Fruit fly (Drosophila melanogaster) whole organism, embryonic: ENCODE measurements around the gene CG14088.

Source experiments
- Abd-B ChIP-seq: fragments of 200-800 bp; sonication (Bioruptor generic); optimal IDR thresholded peaks from 2 replicates; lab custom pipeline; 2018; ENCODE audit warnings: missing biosample characterization, mild to moderate bottlenecking, missing genetic modification characterization, moderate library complexity
- Ada2b ChIP-seq: fragments of 200-800 bp; sonication (Bioruptor generic); IDR thresholded peaks from 2 replicates; pipeline ENCODE4 v1.3.6; 2022; ENCODE audit warnings: missing biosample characterization, missing genetic modification characterization
- Blimp-1 ChIP-seq: fragments of 200-800 bp; sonication (Bioruptor generic); optimal IDR thresholded peaks from 3 replicates; lab custom pipeline; 2018; ENCODE audit warnings: missing biosample characterization, missing genetic modification characterization, mild to moderate bottlenecking, moderate library complexity, missing genetic modification reagents
- CG11560 ChIP-seq: fragments of 200-800 bp; sonication (Bioruptor generic); IDR thresholded peaks from 3 replicates; pipeline ENCODE4 v1.3.6; 2022; ENCODE audit warnings: missing biosample characterization, missing genetic modification characterization
- CG11696 ChIP-seq: fragments of 200-800 bp; sonication (Bioruptor generic); IDR thresholded peaks from 2 replicates; pipeline ENCODE4 v1.3.6; 2022; ENCODE audit warnings: missing biosample characterization, missing genetic modification characterization
- CG12219 ChIP-seq: fragments of 200-800 bp; sonication (Bioruptor generic); optimal IDR thresholded peaks from 3 replicates; lab custom pipeline; 2018; ENCODE audit warnings: missing biosample characterization, mild to moderate bottlenecking, missing genetic modification characterization
- CG13287 ChIP-seq: fragments of 200-800 bp; sonication (Bioruptor generic); IDR thresholded peaks from 2 replicates; pipeline ENCODE4 v1.3.6; 2022; ENCODE audit warnings: missing biosample characterization, missing genetic modification characterization; ENCODE audit not compliant: partially characterized antibody
- CG15601 ChIP-seq: fragments of 200-800 bp; sonication (Bioruptor generic); optimal IDR thresholded peaks from 3 replicates; lab custom pipeline; 2019; ENCODE audit warnings: missing biosample characterization, mild to moderate bottlenecking, missing genetic modification characterization, moderate library complexity
- CG15696 ChIP-seq: fragments of 200-800 bp; sonication (Bioruptor generic); optimal IDR thresholded peaks from 2 replicates; lab custom pipeline; 2019; ENCODE audit warnings: missing biosample characterization, mild to moderate bottlenecking, missing genetic modification characterization, moderate library complexity
- CG17385 ChIP-seq: fragments of 200-800 bp; sonication (Bioruptor generic); optimal IDR thresholded peaks from 3 replicates; lab custom pipeline; 2018; ENCODE audit warnings: missing biosample characterization, mild to moderate bottlenecking, missing genetic modification characterization
- CG18262 ChIP-seq: fragments of 200-800 bp; optimal IDR thresholded peaks from 3 replicates; lab custom pipeline; 2019; ENCODE audit warnings: missing biosample characterization, mild to moderate bottlenecking, missing genetic modification characterization, moderate library complexity
- CG31388 ChIP-seq: fragments of 200-800 bp; sonication (Bioruptor generic); optimal IDR thresholded peaks from 2 replicates; lab custom pipeline; 2016; ENCODE audit warnings: missing biosample characterization, missing genetic modification characterization
- CG31441 ChIP-seq: fragments of 200-800 bp; sonication (Bioruptor generic); IDR thresholded peaks from 2 replicates; pipeline ENCODE4 v1.3.6; 2022; ENCODE audit warnings: missing biosample characterization, missing genetic modification characterization
- CG7839 ChIP-seq: fragments of 200-800 bp; sonication (Bioruptor generic); optimal IDR thresholded peaks from 3 replicates; lab custom pipeline; 2018; ENCODE audit warnings: missing biosample characterization, mild to moderate bottlenecking, missing genetic modification characterization, moderate library complexity
- CG7987 ChIP-seq: fragments of 200-800 bp; sonication (Bioruptor generic); optimal IDR thresholded peaks from 2 replicates; lab custom pipeline; 2018; ENCODE audit warnings: missing biosample characterization, mild to moderate bottlenecking, missing genetic modification characterization, moderate library complexity
- CG8290 ChIP-seq, 3 experiments: fragments of 200-800 bp; sonication (Bioruptor generic); optimal IDR thresholded peaks; 2 replicates each; lab custom pipeline; 2016 to 2019; ENCODE audit warnings: missing biosample characterization in 3 of 3, missing genetic modification characterization in 3 of 3, mild to moderate bottlenecking in 2 of 3, moderate library complexity in 1 of 3
- D19B ChIP-seq: fragments of 200-800 bp; sonication (Bioruptor generic); optimal IDR thresholded peaks from 2 replicates; lab custom pipeline; 2017; ENCODE audit warnings: missing biosample characterization, mild to moderate bottlenecking, missing genetic modification characterization
- Dip2 ChIP-seq: fragments of 200-800 bp; sonication (Bioruptor generic); IDR thresholded peaks from 2 replicates; pipeline ENCODE4 v1.3.6; 2022; ENCODE audit warnings: missing biosample characterization, missing genetic modification characterization
- Dip3 ChIP-seq: fragments of 200-800 bp; sonication (Bioruptor generic); optimal IDR thresholded peaks from 3 replicates; lab custom pipeline; 2016; ENCODE audit warnings: missing biosample characterization, missing genetic modification characterization
- Doc3 ChIP-seq: fragments of 200-800 bp; sonication (Bioruptor generic); IDR thresholded peaks from 3 replicates; pipeline ENCODE4 v1.3.6; 2022; ENCODE audit warnings: missing biosample characterization, missing genetic modification characterization; ENCODE audit not compliant: partially characterized antibody
- Drgx ChIP-seq: fragments of 200-800 bp; sonication (Bioruptor generic); IDR thresholded peaks from 2 replicates; pipeline ENCODE4 v1.3.6; 2022; ENCODE audit warnings: missing biosample characterization, missing genetic modification characterization
- ERR ChIP-seq: fragments of 200-800 bp; sonication (Bioruptor generic); optimal IDR thresholded peaks from 2 replicates; lab custom pipeline; 2016; ENCODE audit warnings: missing biosample characterization, missing genetic modification characterization
- Hey ChIP-seq: fragments of 200-800 bp; sonication (Bioruptor generic); optimal IDR thresholded peaks from 3 replicates; lab custom pipeline; 2018; ENCODE audit warnings: missing biosample characterization, mild to moderate bottlenecking, missing genetic modification characterization
- HmgD ChIP-seq: fragments of 200-800 bp; sonication (Bioruptor generic); optimal IDR thresholded peaks from 3 replicates; lab custom pipeline; 2016; ENCODE audit warnings: missing biosample characterization, missing genetic modification characterization
- Hmx ChIP-seq: fragments of 200-800 bp; sonication (Bioruptor generic); optimal IDR thresholded peaks from 2 replicates; lab custom pipeline; 2016; ENCODE audit warnings: missing biosample characterization, missing genetic modification characterization
- Hr39 ChIP-seq: fragments of >200 bp; optimal IDR thresholded peaks from 2 replicates; lab custom pipeline; 2017
- MTF-1 ChIP-seq: fragments of 200-800 bp; sonication (Bioruptor generic); optimal IDR thresholded peaks from 2 replicates; lab custom pipeline; 2018; ENCODE audit warnings: missing biosample characterization, mild to moderate bottlenecking, missing genetic modification characterization, borderline replicate concordance
- NK7.1 ChIP-seq: fragments of 200-800 bp; sonication (Bioruptor generic); optimal IDR thresholded peaks from 3 replicates; lab custom pipeline; 2016; ENCODE audit warnings: missing biosample characterization, missing genetic modification characterization
- Oli ChIP-seq: fragments of 200-800 bp; sonication (Bioruptor generic); optimal IDR thresholded peaks from 2 replicates; lab custom pipeline; 2018; ENCODE audit warnings: missing biosample characterization, mild to moderate bottlenecking, missing genetic modification characterization, moderate library complexity
- Optix ChIP-seq: fragments of 200-800 bp; sonication (Bioruptor generic); IDR thresholded peaks from 3 replicates; pipeline ENCODE4 v1.3.6; 2022; ENCODE audit warnings: missing biosample characterization, missing genetic modification characterization
- Ptx1 ChIP-seq: fragments of 200-800 bp; sonication (Bioruptor generic); IDR thresholded peaks from 2 replicates; pipeline ENCODE4 v1.3.6; 2022; ENCODE audit warnings: missing biosample characterization, missing genetic modification characterization
- Tbp ChIP-seq: fragments of >200 bp; optimal IDR thresholded peaks from 2 replicates; lab custom pipeline; 2018; ENCODE audit warnings: missing biosample characterization, missing genetic modification characterization
- YL-1 ChIP-seq: fragments of 200-800 bp; sonication (Bioruptor generic); optimal IDR thresholded peaks from 3 replicates; lab custom pipeline; 2017; ENCODE audit warnings: missing biosample characterization, mild to moderate bottlenecking, missing genetic modification characterization
- bigmax ChIP-seq: fragments of 200-800 bp; sonication (Bioruptor generic); optimal IDR thresholded peaks from 2 replicates; lab custom pipeline; 2018; ENCODE audit warnings: missing biosample characterization, mild to moderate bottlenecking, missing genetic modification characterization
- btn ChIP-seq: fragments of 200-800 bp; sonication (Bioruptor generic); optimal IDR thresholded peaks from 2 replicates; lab custom pipeline; 2016; ENCODE audit warnings: missing biosample characterization, missing genetic modification characterization
- cad ChIP-seq: fragments of >200 bp; optimal IDR thresholded peaks from 2 replicates; lab custom pipeline; 2017; ENCODE audit warnings: missing biosample characterization, missing genetic modification characterization
- chif ChIP-seq, 2 experiments: fragments of 200-800 bp; sonication (Bioruptor generic); optimal IDR thresholded peaks; 3 replicates each; lab custom pipeline; 2016; ENCODE audit warnings: missing biosample characterization in 2 of 2, missing genetic modification characterization in 2 of 2
- chinmo ChIP-seq: fragments of 200-800 bp; sonication (Bioruptor generic); IDR thresholded peaks from 4 replicates; pipeline ENCODE4 v1.3.6; 2022; ENCODE audit warnings: missing biosample characterization, missing genetic modification characterization; ENCODE audit not compliant: partially characterized antibody
- chn ChIP-seq: fragments of 200-800 bp; sonication (Bioruptor generic); optimal IDR thresholded peaks from 2 replicates; lab custom pipeline; 2016; ENCODE audit warnings: missing biosample characterization, missing genetic modification characterization
- ci ChIP-seq: fragments of 200-800 bp; sonication (Bioruptor generic); IDR thresholded peaks from 3 replicates; pipeline ENCODE4 v1.3.6; 2022; ENCODE audit warnings: missing biosample characterization, missing genetic modification characterization
- gem ChIP-seq: fragments of 200-800 bp; sonication (Bioruptor generic); optimal IDR thresholded peaks from 2 replicates; lab custom pipeline; 2019; ENCODE audit warnings: missing biosample characterization, mild to moderate bottlenecking, missing genetic modification characterization, moderate library complexity
- gsb ChIP-seq: fragments of 200-800 bp; sonication (Bioruptor generic); IDR thresholded peaks from 2 replicates; pipeline ENCODE4 v1.3.6; 2022; ENCODE audit warnings: missing biosample characterization, missing genetic modification characterization
- lola ChIP-seq, 3 experiments: fragments of >200 bp in 2 of 3; fragments of 200-800 bp in 1 of 3; sonication (Bioruptor generic) in 1 of 3; optimal IDR thresholded peaks; 2 replicates each; lab custom pipeline; 2017 to 2019; ENCODE audit warnings: missing biosample characterization in 3 of 3, missing genetic modification characterization in 3 of 3, mild to moderate bottlenecking in 1 of 3, moderate library complexity in 1 of 3
- maf-S ChIP-seq: fragments of 200-800 bp; sonication (Bioruptor generic); optimal IDR thresholded peaks from 2 replicates; lab custom pipeline; 2016; ENCODE audit warnings: missing biosample characterization, missing genetic modification characterization
- mirr ChIP-seq: fragments of 200-800 bp; sonication (Bioruptor generic); optimal IDR thresholded peaks from 3 replicates; lab custom pipeline; 2018; ENCODE audit warnings: missing biosample characterization, mild to moderate bottlenecking, missing genetic modification characterization
- onecut ChIP-seq: fragments of 200-800 bp; sonication (Bioruptor generic); IDR thresholded peaks from 2 replicates; pipeline ENCODE4 v1.3.6; 2022; ENCODE audit warnings: missing biosample characterization, missing genetic modification characterization
- org-1 ChIP-seq: fragments of 200-800 bp; sonication (Bioruptor generic); optimal IDR thresholded peaks from 2 replicates; lab custom pipeline; 2017; ENCODE audit warnings: missing biosample characterization, missing genetic modification characterization
- sd ChIP-seq: fragments of 200-800 bp; sonication (Bioruptor generic); optimal IDR thresholded peaks from 3 replicates; lab custom pipeline; 2018; ENCODE audit warnings: missing biosample characterization, mild to moderate bottlenecking, missing genetic modification characterization, moderate library complexity
- sens ChIP-seq: fragments of 200-800 bp; sonication (Bioruptor generic); peaks from one replicate; lab custom pipeline; 2016; ENCODE audit warnings: missing biosample characterization, missing genetic modification characterization
- stwl ChIP-seq: fragments of 200-800 bp; sonication (Bioruptor generic); optimal IDR thresholded peaks from 3 replicates; lab custom pipeline; 2018; ENCODE audit warnings: missing biosample characterization, mild to moderate bottlenecking, missing genetic modification characterization, moderate library complexity
- wdn ChIP-seq: fragments of 200-800 bp; sonication (Bioruptor generic); IDR thresholded peaks from 2 replicates; pipeline ENCODE4 v1.3.6; 2022; ENCODE audit warnings: missing biosample characterization, missing genetic modification characterization

CG14088 gene

dm6 chr3L:19264141-19264487 is 6.3 kb downstream of the CG14088 start, which contains the start of gene Max (continued):
- peak; percentile 46 for TF ChIP-seq onecut
- TF ChIP-seq Hey: no peak
- peak; percentile 72 for TF ChIP-seq CG15601
- TF ChIP-seq CG11696: peak; percentile 65
- TF ChIP-seq Tbp (GFP tag; lab: Kevin White, UChicago): no peak
- TF ChIP-seq CG31441: peak; percentile 71
- TF ChIP-seq chn: peak; percentile 14
- TF ChIP-seq sd (tag; lab: Kevin White, UChicago): peak; percentile 64
- TF ChIP-seq Optix (GFP tag; lab: Robert Waterston, UW): peak; percentile 49; the same call in 2 of the 3 replicates
- TF ChIP-seq Drgx (GFP tag; lab: Robert Waterston, UW): peak; percentile 35; the same call in 1 of the 2 replicates
- no peak for TF ChIP-seq maf-S (GFP tag; lab: Kevin White, UChicago)
- peak; percentile 29 for TF ChIP-seq D19B (GFP tag; lab: Kevin White, UChicago)
- TF ChIP-seq Oli (tag; lab: Kevin White, UChicago): peak; percentile 47
- TF ChIP-seq CG13287 (GFP tag; lab: Robert Waterston, UW): no peak; the same call in 1 of the 2 replicates
- no peak for TF ChIP-seq cad (GFP tag; lab: Kevin White, UChicago)
- TF ChIP-seq org-1 (GFP tag; lab: Kevin White, UChicago): peak; percentile 7
- TF ChIP-seq mirr (GFP tag; lab: Kevin White, UChicago): peak; percentile 58
- peak; percentile 63 for TF ChIP-seq sens (GFP tag; lab: Kevin White, UChicago)
- TF ChIP-seq Dip2 (GFP tag; lab: Robert Waterston, UW): no peak
- peak; percentile 87 for TF ChIP-seq ci
- TF ChIP-seq Doc3: no peak
- TF ChIP-seq CG17385: peak; percentile 72
- no peak for TF ChIP-seq ERR (GFP tag; lab: Kevin White, UChicago)
- peak; percentile 92 for TF ChIP-seq YL-1 (GFP tag; lab: Kevin White, UChicago)
- peak; percentile 72 for TF ChIP-seq CG7839 (tag; lab: Kevin White, UChicago)
- TF ChIP-seq MTF-1 (GFP tag; lab: Kevin White, UChicago): peak; percentile 5
- no peak for TF ChIP-seq gsb
- TF ChIP-seq btn (GFP tag; lab: Kevin White, UChicago): no peak
- no peak for TF ChIP-seq NK7.1 (GFP tag; lab: Kevin White, UChicago)
- TF ChIP-seq CG7987 (GFP tag; lab: Kevin White, UChicago): peak; percentile 26
- no peak for TF ChIP-seq CG31388
- peak; percentile 72 for TF ChIP-seq CG18262 (tag; lab: Kevin White, UChicago)
- TF ChIP-seq chif (GFP tag; optimal IDR thresholded peaks at IDR 0.05; lab: Kevin White, UChicago): peak in 1 of 2 experiments; percentile 5
- TF ChIP-seq lola (GFP tag; optimal IDR thresholded peaks at IDR 0.05; lab: Kevin White, UChicago): peak in 1 of 3 experiments; percentile 66
- TF ChIP-seq Blimp-1 (GFP tag; lab: Kevin White, UChicago): peak; percentile 70
- no peak for TF ChIP-seq wdn
- TF ChIP-seq Dip3: no peak
- peak; percentile 44 for TF ChIP-seq CG12219
- TF ChIP-seq gem (tag; lab: Kevin White, UChicago): peak; percentile 84
- no peak for TF ChIP-seq chinmo (GFP tag; lab: Robert Waterston, UW)
- no peak for TF ChIP-seq Hmx
- no peak for TF ChIP-seq Hr39 (lab: Kevin White, UChicago)
- peak; percentile 60 for TF ChIP-seq Ada2b (GFP tag; lab: Robert Waterston, UW)
- peak; percentile 8 for TF ChIP-seq bigmax
- peak; percentile 57 for TF ChIP-seq CG15696 (tag; lab: Kevin White, UChicago)
- TF ChIP-seq CG8290 (GFP tag; optimal IDR thresholded peaks at IDR 0.05; lab: Kevin White, UChicago): no peak
- TF ChIP-seq CG8290 (tag; optimal IDR thresholded peaks at IDR 0.05; lab: Kevin White, UChicago): no peak
- TF ChIP-seq CG11560 (tag; lab: Robert Waterston, UW): 0 out of 3 replicates have a peak, but pooled peaks have one; percentile 29
- TF ChIP-seq HmgD (GFP tag; lab: Kevin White, UChicago): no peak
- peak; percentile 32 for TF ChIP-seq Abd-B (GFP tag; lab: Kevin White, UChicago)
- TF ChIP-seq stwl: peak; percentile 77
- peak; percentile 67 for TF ChIP-seq Ptx1 (GFP tag; lab: Robert Waterston, UW)
